Worm (Caenorhabditis elegans) whole organism, L3 larva: Measurements from ENCODE around the gene Y60C6A.2.
A peak's percentile ranks its signal among the peaks of the same experiment; 100 is the strongest.

Experiments used
- aly-2 ChIP-seq: fragments of 150-350 bp; optimal IDR thresholded peaks from 2 replicates; lab custom pipeline; 2014; ENCODE audit warnings: missing biosample characterization, missing genetic modification characterization
- ceh-9 ChIP-seq: sonication (generic microtip); optimal IDR thresholded peaks from 2 replicates; lab custom pipeline; 2018; ENCODE audit warnings: missing biosample characterization, missing genetic modification characterization
- elt-2 ChIP-seq: sonication (generic microtip); optimal IDR thresholded peaks from 2 replicates; lab custom pipeline; 2016; ENCODE audit warnings: missing genetic modification reagents, mild to moderate bottlenecking, missing genetic modification characterization, missing compliant biosample characterization
- elt-3 ChIP-seq, 3 experiments: fragments of 150-350 bp in 1 of 3; sonication (generic microtip) in 2 of 3; optimal IDR thresholded peaks; 2 replicates in 2 of 3; 4 replicates in 1 of 3; lab custom pipeline; 2014 to 2017; ENCODE audit warnings: missing biosample characterization in 3 of 3, missing genetic modification characterization in 3 of 3
- jun-1 ChIP-seq: fragments of 150-350 bp; optimal IDR thresholded peaks from 2 replicates; lab custom pipeline; 2014; ENCODE audit warnings: missing biosample characterization, missing genetic modification reagents, missing genetic modification characterization
- pha-4 ChIP-seq: fragments of 150-350 bp; optimal IDR thresholded peaks from 2 replicates; lab custom pipeline; 2014; ENCODE audit warnings: missing biosample characterization, missing genetic modification reagents, missing genetic modification characterization
- pqm-1 ChIP-seq: fragments of 150-350 bp; optimal IDR thresholded peaks from 2 replicates; lab custom pipeline; 2017; ENCODE audit warnings: missing biosample characterization, missing genetic modification characterization, inconsistent platforms

The Y60C6A.2 gene

DNA sequence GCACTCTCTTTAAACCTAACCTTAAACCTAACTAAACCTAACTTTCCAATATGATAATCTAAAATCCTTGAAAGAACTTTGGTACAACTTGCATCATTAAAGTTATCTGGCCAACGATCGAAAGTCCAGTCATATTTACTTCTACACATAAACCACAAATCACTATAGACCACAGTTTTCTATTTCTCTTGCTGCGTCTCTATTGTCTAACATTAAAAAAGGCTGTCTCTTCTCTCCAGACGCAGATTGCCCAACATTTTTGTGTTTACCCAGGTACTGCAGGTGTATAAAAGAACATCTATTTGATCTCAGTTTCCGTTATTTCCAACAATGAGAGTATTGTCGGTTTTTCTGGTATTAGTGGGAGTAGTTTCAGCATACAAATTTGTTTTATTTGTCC is 43.0 kb downstream of the Y60C6A.2 start, which contains the start of gene ugt-61:
Gene ugt-61 (plus strand): TSS at position 233 of the 400 bp plus-strand sequence.
- peak; percentile 76 for TF ChIP-seq pha-4
- peak; percentile 15 for TF ChIP-seq pqm-1 (tag; lab: Kevin White, UChicago)
- no peak for TF ChIP-seq ceh-9 (tag; lab: Kevin White, UChicago)

DNA sequence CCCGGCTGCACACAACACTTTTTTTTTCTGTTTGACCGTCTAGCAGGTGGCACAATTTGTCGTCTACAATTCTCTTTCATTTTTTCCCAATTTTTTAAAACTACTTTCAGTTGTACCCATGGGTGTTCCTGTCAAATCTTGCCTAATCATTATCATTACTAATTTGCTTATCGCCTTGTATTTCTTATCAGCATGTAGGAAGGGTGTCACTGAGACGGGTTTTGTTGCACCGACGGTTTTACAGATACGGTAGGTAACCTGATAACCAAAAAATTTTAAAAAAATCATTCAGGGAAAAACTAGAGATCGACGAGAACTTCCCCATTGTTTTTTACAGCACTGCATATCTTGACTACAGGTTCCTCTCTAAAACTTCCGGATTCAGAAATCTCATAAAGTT is 47.5 kb downstream of the Y60C6A.2 start, which contains the start of gene F39G3.2:
Gene F39G3.2 (plus strand): TSS at position 105 of the 400 bp plus-strand sequence.
- TF ChIP-seq elt-2 (tag; lab: Kevin White, UChicago) (peak; percentile 90), jun-1 (tag; lab: Kevin White, UChicago) (peak; percentile 4), elt-3 (tag; optimal IDR thresholded peaks at IDR 0.05; lab: Kevin White, UChicago) (no peak), pqm-1 (tag; lab: Kevin White, UChicago) (peak; percentile 50), aly-2 (tag; lab: Kevin White, UChicago) (no peak)
- TF ChIP-seq, all 47 proteins: peak for 3
